Worm (Caenorhabditis elegans): Measurements from ENCODE around the gene cutl-1.

Gene cutl-1

DNA sequence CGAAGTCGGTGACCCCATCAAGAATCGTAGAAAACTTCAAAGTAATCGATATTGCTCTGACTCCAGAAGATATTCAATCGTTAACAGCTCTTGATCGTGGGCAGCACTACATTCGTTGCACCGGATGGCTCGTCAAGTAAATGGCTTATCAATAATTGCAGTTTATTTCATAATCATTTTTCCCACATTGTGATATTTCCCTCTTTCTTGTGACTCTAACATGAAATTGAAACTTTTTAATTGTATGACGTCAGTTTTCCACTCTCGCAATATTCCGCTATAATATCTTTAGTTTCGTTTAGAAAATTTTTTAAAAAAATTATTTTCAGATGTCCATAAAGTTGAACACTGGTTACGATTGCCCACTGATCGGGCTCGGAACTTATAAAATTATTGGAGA is 2.0 kb upstream of the cutl-1 start, which contains the start of gene F53F1.3:
TSS of gene F53F1.3 (plus strand) at position 330 of the 400 bp plus-strand sequence.
- TF ChIP-seq F13H6.1 (tag; optimal IDR thresholded peaks at IDR 0.05) (no peak), fos-1 (tag; optimal IDR thresholded peaks at IDR 0.05) (peak; percentile 67)

DNA sequence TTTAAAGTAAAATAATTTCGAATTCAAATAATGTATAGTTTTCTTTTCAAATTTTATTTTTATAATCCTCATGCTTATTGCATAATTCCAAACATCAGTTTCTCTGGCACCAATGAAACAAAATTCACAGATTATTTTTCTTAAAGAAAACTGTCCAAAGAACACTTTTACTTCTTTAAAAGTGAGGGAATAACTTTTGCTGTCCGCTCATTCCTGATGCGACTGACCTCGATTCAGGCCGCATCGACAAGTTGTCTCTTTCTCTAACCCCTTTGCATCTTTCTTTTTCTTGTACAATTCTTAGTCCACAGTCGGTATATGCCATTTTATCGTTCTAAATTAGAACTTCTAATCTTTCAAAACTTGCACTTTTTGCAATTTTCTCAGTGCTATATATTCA is 597 bp upstream of the cutl-1 start, which contains the start of gene F53F1.2:
TSS of gene F53F1.2 (plus strand) at position 306 of the 400 bp plus-strand sequence.
- TF ChIP-seq nhr-11 (tag; optimal IDR thresholded peaks at IDR 0.05) (no peak), aly-2 (tag; optimal IDR thresholded peaks at IDR 0.05) (no peak), blmp-1 (tag; optimal IDR thresholded peaks at IDR 0.05; ENCODE audit: insufficient read depth) (peak; percentile 80)

DNA sequence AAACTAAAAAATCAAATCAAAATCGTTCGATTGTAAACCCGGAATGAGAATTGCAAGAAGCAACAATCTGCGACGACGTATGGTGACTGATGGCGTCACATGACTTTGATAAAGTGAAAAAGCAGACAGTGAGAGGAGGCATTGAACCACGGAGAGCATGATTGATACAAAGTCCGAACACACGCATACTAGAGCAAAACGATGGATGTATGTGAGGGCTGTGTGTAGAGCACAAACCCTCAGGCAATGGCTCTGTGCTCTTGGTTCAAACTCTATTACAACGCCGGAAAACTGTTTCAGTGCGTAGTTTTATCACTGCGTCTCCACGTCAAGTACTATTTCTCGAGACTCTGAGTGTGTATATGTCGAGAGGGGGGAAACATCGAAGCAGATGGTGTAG is 3.4 kb downstream of the cutl-1 start:
- TF ChIP-seq unc-55 (GFP tag; optimal IDR thresholded peaks at IDR 0.05) (peak; percentile 4), lin-13 (GFP tag; optimal IDR thresholded peaks at IDR 0.05) (no peak), lsy-2 (tag; optimal IDR thresholded peaks at IDR 0.05) (peak in 1 of 2 experiments; percentile 18), lin-39 (tag; optimal IDR thresholded peaks at IDR 0.05) (peak; percentile 72), F13H6.1 (tag; optimal IDR thresholded peaks at IDR 0.05) (peak; percentile 3), sma-9 (GFP tag; optimal IDR thresholded peaks at IDR 0.05) (peak; percentile 42), sma-9 (tag; optimal IDR thresholded peaks at IDR 0.05) (no peak), C34F6.9 (tag; optimal IDR thresholded peaks at IDR 0.05) (peak; percentile 31), nhr-129 (tag; optimal IDR thresholded peaks at IDR 0.05) (peak; percentile 80), mbf-1 (tag; optimal IDR thresholded peaks at IDR 0.05) (no peak), ceh-82 (tag; optimal IDR thresholded peaks at IDR 0.05) (no peak)

DNA sequence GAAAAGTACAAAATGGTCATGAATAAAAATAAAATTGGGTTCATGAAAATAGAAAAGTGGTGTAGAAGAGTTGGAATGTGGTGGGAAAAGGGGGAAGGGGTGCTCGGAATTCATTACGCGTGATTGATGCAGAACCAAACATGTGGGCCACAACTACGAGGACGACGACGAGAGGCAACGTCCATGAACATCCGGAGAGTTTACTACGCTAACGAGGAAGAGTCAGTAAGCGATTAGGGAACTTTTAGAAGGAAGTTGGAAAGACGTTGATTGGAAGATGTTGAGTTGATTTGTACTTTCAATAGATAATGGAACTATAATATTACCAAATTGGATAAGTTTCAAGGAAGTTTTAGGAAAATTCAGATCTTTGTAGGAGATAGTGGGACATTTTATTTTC is 4.2 kb downstream of the cutl-1 start:
- TF ChIP-seq ama-1 (optimal IDR thresholded peaks at IDR 0.05) (no peak), aly-2 (tag; optimal IDR thresholded peaks at IDR 0.05) (no peak)

ce11 chrV:13396426-13396825 is 9.5 kb downstream of the cutl-1 start:
- no peak for TF ChIP-seq alr-1 (tag; optimal IDR thresholded peaks at IDR 0.05)
- TF ChIP-seq ceh-82 (tag; optimal IDR thresholded peaks at IDR 0.05): no peak
- no peak for TF ChIP-seq snpc-4 (tag; optimal IDR thresholded peaks at IDR 0.05)
- peak; percentile 17 for TF ChIP-seq nhr-129 (tag; optimal IDR thresholded peaks at IDR 0.05)
- TF ChIP-seq ztf-4 (tag; optimal IDR thresholded peaks at IDR 0.05): no peak
- TF ChIP-seq unc-39 (tag; optimal IDR thresholded peaks at IDR 0.05): no peak
- peak; percentile 48 for TF ChIP-seq zag-1 (tag; optimal IDR thresholded peaks at IDR 0.05)
- TF ChIP-seq nhr-21 (tag; optimal IDR thresholded peaks at IDR 0.05): no peak
- peak; percentile 39 for TF ChIP-seq Y55F3AM.14 (GFP tag; optimal IDR thresholded peaks at IDR 0.05)
- TF ChIP-seq crh-2 (tag; optimal IDR thresholded peaks at IDR 0.05): no peak
- no peak for TF ChIP-seq unc-55 (GFP tag; optimal IDR thresholded peaks at IDR 0.05)
- no peak for TF ChIP-seq elt-1 (tag; optimal IDR thresholded peaks at IDR 0.05)
- TF ChIP-seq unc-62 (GFP tag; optimal IDR thresholded peaks at IDR 0.05): no peak
- TF ChIP-seq mdl-1 (tag; optimal IDR thresholded peaks at IDR 0.05): no peak
- no peak for TF ChIP-seq nhr-10 (tag; optimal IDR thresholded peaks at IDR 0.05)
- TF ChIP-seq ztf-11 (tag; optimal IDR thresholded peaks at IDR 0.05): no peak

- TF ChIP-seq elt-1 (tag; optimal IDR thresholded peaks at IDR 0.05): no peak
- TF ChIP-seq elt-3 (tag; optimal IDR thresholded peaks at IDR 0.05): no peak
- TF ChIP-seq nhr-237 (tag; optimal IDR thresholded peaks at IDR 0.05): no peak
- TF ChIP-seq lin-11 (tag; optimal IDR thresholded peaks at IDR 0.05): no peak
- TF ChIP-seq nhr-12 (tag; optimal IDR thresholded peaks at IDR 0.05): no peak
- no peak for TF ChIP-seq gmeb-1 (tag; optimal IDR thresholded peaks at IDR 0.05)
- no peak for TF ChIP-seq R02D3.7 (tag; optimal IDR thresholded peaks at IDR 0.05)
- TF ChIP-seq peb-1 (tag; optimal IDR thresholded peaks at IDR 0.05): no peak
- TF ChIP-seq aly-2 (tag; optimal IDR thresholded peaks at IDR 0.05): no peak
- no peak for TF ChIP-seq mab-5 (tag; optimal IDR thresholded peaks at IDR 0.05)
- TF ChIP-seq Y55F3AM.14 (GFP tag; optimal IDR thresholded peaks at IDR 0.05): no peak
- no peak for TF ChIP-seq ztf-1 (GFP tag; conservative IDR thresholded peaks at IDR 0.05)
- TF ChIP-seq sma-9 (GFP tag; optimal IDR thresholded peaks at IDR 0.05): no peak
- no peak for TF ChIP-seq sma-9 (tag; optimal IDR thresholded peaks at IDR 0.05)
- no peak for TF ChIP-seq skn-1 (tag; optimal IDR thresholded peaks at IDR 0.05)
Observed at ce11 chrV:13394968-13395367, 10.9 kb downstream of the cutl-1 start.

Measured in whole organism, L2 larva.